Fruit fly (Drosophila melanogaster): Measurements from ENCODE around the gene CG42272.

DNA sequence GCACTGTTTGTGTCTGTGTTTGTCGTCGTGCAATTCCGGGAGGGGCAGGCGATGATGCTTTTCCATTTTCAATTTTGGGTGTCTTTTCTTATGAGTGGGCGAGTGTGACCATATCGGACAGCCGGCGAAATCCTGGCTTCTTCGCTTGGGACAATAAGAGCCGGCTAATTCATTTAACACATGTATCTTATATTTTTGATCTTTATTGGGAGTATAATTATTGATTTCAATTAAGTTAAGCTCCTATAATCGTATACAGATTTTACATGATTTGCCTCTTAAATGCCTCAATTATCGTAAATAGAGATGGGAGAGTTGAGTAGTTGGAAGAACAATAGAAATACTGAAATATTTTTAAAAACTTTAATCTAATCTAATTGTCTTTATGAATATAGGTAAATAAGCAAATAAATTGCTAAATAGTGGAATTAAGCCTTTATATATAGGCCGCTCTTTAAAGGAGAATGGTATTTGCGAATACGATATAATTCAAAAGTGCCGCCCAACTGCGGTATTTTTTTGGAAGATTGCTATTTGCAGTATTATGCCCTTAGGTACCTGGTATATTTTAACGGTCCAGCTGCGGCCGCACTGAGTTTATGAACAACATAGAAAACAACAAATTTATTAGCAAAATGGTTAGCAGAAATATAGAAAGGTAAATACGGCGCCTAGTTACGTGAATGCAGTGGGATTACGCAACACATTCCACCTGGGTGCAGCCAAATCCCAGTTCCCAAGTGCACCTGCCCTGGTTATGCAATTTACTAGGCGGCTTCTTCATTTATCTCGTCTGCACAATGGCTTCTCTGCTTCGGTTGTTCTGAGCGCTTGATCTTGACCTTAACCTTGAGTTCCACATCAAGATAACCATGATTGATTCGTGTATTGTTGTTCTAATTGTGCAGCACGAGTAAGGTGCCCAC lies 23.1 kb upstream of the CG42272 start, which contains the start of the genes Myt1, PGRP-LD and Pmi:
- TF ChIP-seq Abd-B (GFP tag; optimal IDR thresholded peaks at IDR 0.05) (no peak), OdsH (GFP tag; optimal IDR thresholded peaks at IDR 0.05) (no peak)
